Fruit fly (Drosophila melanogaster): Measurements from ENCODE around the gene CG31674.

CG31674 gene

DNA sequence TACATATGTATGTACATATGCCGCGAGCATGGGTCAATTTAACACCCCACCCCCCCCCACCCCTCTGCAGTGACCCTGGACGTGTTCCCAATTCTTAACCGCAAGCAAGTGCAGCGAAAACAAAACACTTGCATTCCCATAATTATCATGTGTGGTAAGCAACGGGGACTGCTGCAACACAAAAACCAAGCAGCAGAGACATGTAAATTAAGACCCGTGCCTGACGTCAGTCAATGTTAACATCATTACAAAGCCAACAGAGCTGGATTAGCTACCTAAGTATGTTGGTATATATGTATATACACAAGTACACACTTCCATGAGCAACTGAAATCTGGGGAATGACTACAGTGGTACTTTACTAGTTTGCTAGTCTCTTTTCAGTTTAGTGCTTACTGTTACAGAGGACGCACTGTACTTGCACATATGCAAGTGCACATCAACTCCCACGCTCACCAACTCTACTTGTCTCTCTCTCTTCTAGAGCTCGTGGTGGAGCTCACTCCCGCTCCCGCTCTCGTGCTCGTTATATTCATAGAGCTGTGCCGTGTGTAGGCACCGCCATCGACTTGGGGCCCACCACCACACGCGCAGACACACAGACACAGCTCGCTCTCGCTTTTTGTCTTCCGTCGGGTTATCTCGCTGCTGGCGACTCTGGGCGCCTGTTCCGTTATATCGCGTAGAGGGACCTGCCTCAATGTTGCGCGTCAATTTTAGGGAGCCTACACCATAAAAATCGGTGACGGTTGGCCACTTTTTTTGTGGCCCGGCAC lies 9.6 kb upstream of the CG31674 start (continued):
- TF ChIP-seq ssp (GFP tag; IDR thresholded peaks at IDR 0.05) = no peak
- no peak for TF ChIP-seq NK7.1 (GFP tag; optimal IDR thresholded peaks at IDR 0.05)
- peak; percentile 30; the same call in 1 of the 2 replicates for TF ChIP-seq CG3847 (GFP tag; IDR thresholded peaks at IDR 0.05)
- no peak for TF ChIP-seq BEAF-32 (GFP tag; optimal IDR thresholded peaks at IDR 0.05)
- no peak for TF ChIP-seq CG11696 (GFP tag; IDR thresholded peaks at IDR 0.05)
- no peak; the same call in 2 of the 3 replicates for TF ChIP-seq CG34224 (GFP tag; IDR thresholded peaks at IDR 0.05; ENCODE audit: partially characterized antibody)
- no peak for TF ChIP-seq Rx (GFP tag; IDR thresholded peaks at IDR 0.05)
- no peak for TF ChIP-seq CG15269 (tag; optimal IDR thresholded peaks at IDR 0.05)
- no peak for TF ChIP-seq sisA (GFP tag; IDR thresholded peaks at IDR 0.05)
- no peak for TF ChIP-seq mam (GFP tag; optimal IDR thresholded peaks at IDR 0.05)
- TF ChIP-seq CG1647 (GFP tag; optimal IDR thresholded peaks at IDR 0.05) = no peak
- no peak for TF ChIP-seq mld (GFP tag; IDR thresholded peaks at IDR 0.05; ENCODE audit: partially characterized antibody)
- no peak for TF ChIP-seq CG4730 (GFP tag; IDR thresholded peaks at IDR 0.05)
- TF ChIP-seq CG2712 (tag; optimal IDR thresholded peaks at IDR 0.05) = peak; percentile 13
- peak; percentile 82; the same call in 3 of the 4 replicates for TF ChIP-seq chinmo (GFP tag; IDR thresholded peaks at IDR 0.05; ENCODE audit: partially characterized antibody)
- TF ChIP-seq MESR4 (GFP tag; optimal IDR thresholded peaks at IDR 0.05) = no peak
- no peak for TF ChIP-seq CG11085 (GFP tag; IDR thresholded peaks at IDR 0.05)
- TF ChIP-seq croc (GFP tag; conservative IDR thresholded peaks at IDR 0.05) = no peak
- no peak for TF ChIP-seq CG2116 (GFP tag; optimal IDR thresholded peaks at IDR 0.05)
- no peak for TF ChIP-seq ab (GFP tag; optimal IDR thresholded peaks at IDR 0.05)
- TF ChIP-seq CG13123 (GFP tag; optimal IDR thresholded peaks at IDR 0.05) = no peak
- no peak for TF ChIP-seq dati (GFP tag; IDR thresholded peaks at IDR 0.05)
- TF ChIP-seq CG7556 (GFP tag; optimal IDR thresholded peaks at IDR 0.05) = no peak
- TF ChIP-seq CG31388 (GFP tag; optimal IDR thresholded peaks at IDR 0.05) = no peak
- TF ChIP-seq Spps (tag; optimal IDR thresholded peaks at IDR 0.05) = no peak
- no peak for TF ChIP-seq amos (GFP tag; IDR thresholded peaks at IDR 0.05; ENCODE audit: partially characterized antibody)
- TF ChIP-seq sob (GFP tag; IDR thresholded peaks at IDR 0.05) = no peak; the same call in 1 of the 2 replicates
- no peak for TF ChIP-seq chn (GFP tag; optimal IDR thresholded peaks at IDR 0.05)
- TF ChIP-seq sim (GFP tag; IDR thresholded peaks at IDR 0.05) = no peak
- no peak for TF ChIP-seq CG8478 (optimal IDR thresholded peaks at IDR 0.05)
- TF ChIP-seq CG17385 (GFP tag; optimal IDR thresholded peaks at IDR 0.05) = peak; percentile 17
- TF ChIP-seq crol (GFP tag; IDR thresholded peaks at IDR 0.05) = peak; percentile 49; the same call in 1 of the 2 replicates
- no peak for TF ChIP-seq schlank (tag; optimal IDR thresholded peaks at IDR 0.05)
- TF ChIP-seq shn (GFP tag; optimal IDR thresholded peaks at IDR 0.05) = no peak
- TF ChIP-seq CG18011 (GFP tag; optimal IDR thresholded peaks at IDR 0.05) = no peak
- no peak for TF ChIP-seq peb (GFP tag; IDR thresholded peaks at IDR 0.05)
- peak; percentile 37 for TF ChIP-seq hbn (GFP tag; IDR thresholded peaks at IDR 0.05; ENCODE audit: partially characterized antibody)
- peak; percentile 83 for TF ChIP-seq CG10543 (GFP tag; optimal IDR thresholded peaks at IDR 0.05)
- no peak for TF ChIP-seq CG13775 (GFP tag; optimal IDR thresholded peaks at IDR 0.05)
- TF ChIP-seq z (GFP tag; IDR thresholded peaks at IDR 0.05) = peak; percentile 52; the same call in 2 of the 3 replicates
- no peak for TF ChIP-seq Vsx1 (GFP tag; optimal IDR thresholded peaks at IDR 0.05)
- peak; percentile 85; the same call in 2 of the 3 replicates for TF ChIP-seq sr (GFP tag; IDR thresholded peaks at IDR 0.05)
- TF ChIP-seq CG13296 (GFP tag; optimal IDR thresholded peaks at IDR 0.05) = no peak
- TF ChIP-seq corto (GFP tag; optimal IDR thresholded peaks at IDR 0.05) = no peak
- no peak for TF ChIP-seq CG9817 (tag; optimal IDR thresholded peaks at IDR 0.05)
- no peak for TF ChIP-seq CHES-1-like (GFP tag; optimal IDR thresholded peaks at IDR 0.05)
- no peak for TF ChIP-seq CG12219 (GFP tag; optimal IDR thresholded peaks at IDR 0.05)
- TF ChIP-seq Mrtf (GFP tag; IDR thresholded peaks at IDR 0.05) = no peak
- TF ChIP-seq repo (GFP tag; optimal IDR thresholded peaks at IDR 0.05) = no peak
- peak; percentile 14 for TF ChIP-seq nom (GFP tag; optimal IDR thresholded peaks at IDR 0.05)

Measured in whole organism, embryonic.